Worm (Caenorhabditis elegans) whole organism, early embryonic: ENCODE data around the gene ttc-36.

ENCODE experiments used
- ama-1 ChIP-seq: fragments of 150-350 bp; optimal IDR thresholded peaks from 2 replicates; lab custom pipeline; 2014
- ceh-13 ChIP-seq: fragments of 200-800 bp; sonication (Bioruptor generic); optimal IDR thresholded peaks from 2 replicates; lab custom pipeline; 2018; ENCODE audit warnings: mild to moderate bottlenecking, missing genetic modification characterization, missing compliant biosample characterization
- flt-1 ChIP-seq: fragments of 200-800 bp; sonication (Bioruptor generic); IDR thresholded peaks from 2 replicates; pipeline ENCODE4 v1.3.6; 2022; ENCODE audit warnings: missing genetic modification characterization, missing compliant biosample characterization

DNA sequence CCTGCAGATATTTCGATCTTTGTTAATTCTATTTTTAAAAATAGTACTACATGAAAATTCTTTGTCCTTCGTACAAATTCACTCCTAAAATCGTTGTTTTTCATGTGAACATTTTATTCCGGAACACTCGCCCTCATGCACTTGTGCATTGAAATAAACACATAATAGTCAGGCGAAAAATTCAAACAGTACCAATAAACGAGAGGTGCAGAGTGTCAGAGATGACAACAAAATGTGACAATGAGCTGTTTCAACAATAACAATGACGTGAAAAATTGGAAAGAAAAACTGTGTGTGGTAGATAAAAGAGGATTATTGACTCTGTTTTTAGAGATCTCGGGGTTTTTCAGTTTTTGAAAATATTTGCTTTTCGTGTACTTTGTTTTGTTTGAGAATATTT, 1.8 kb upstream of the ttc-36 start, which contains the start of gene F52H3.6:
- TF ChIP-seq ama-1 = no peak
- TF ChIP-seq ceh-13 (GFP tag; lab: Kevin White, UChicago) = no peak
- TF ChIP-seq flt-1 (GFP tag; lab: Robert Waterston, UW) = no peak
